Worm (Caenorhabditis elegans) whole organism, young adult: Measurements from ENCODE around the gene tkr-1.

Experiments
- B0019.2 ChIP-seq: fragments of 200-800 bp; sonication (Bioruptor generic); conservative IDR thresholded peaks from 2 replicates; pipeline ENCODE4 v1.3.6; 2022; ENCODE audit warnings: missing genetic modification reagents, missing genetic modification characterization, missing compliant biosample characterization
- C17E4.6 ChIP-seq: fragments of 200-800 bp; sonication (Bioruptor generic); IDR thresholded peaks from 2 replicates; pipeline ENCODE4 v1.3.6; 2022; ENCODE audit warnings: missing genetic modification reagents, missing genetic modification characterization, missing compliant biosample characterization
- D2030.7 ChIP-seq: fragments of 200-800 bp; sonication (Bioruptor generic); IDR thresholded peaks from 2 replicates; pipeline ENCODE4 v1.3.6; 2022; ENCODE audit warnings: missing genetic modification reagents, missing genetic modification characterization, missing compliant biosample characterization
- F49E8.2 ChIP-seq: sonication (generic microtip); optimal IDR thresholded peaks from 3 replicates; lab custom pipeline; 2017; ENCODE audit warnings: missing genetic modification characterization, mild to moderate bottlenecking, missing compliant biosample characterization, antibody characterized with exemption, moderate library complexity; ENCODE audit not compliant: insufficient read depth
- T26A5.8 ChIP-seq: sonication (generic microtip); optimal IDR thresholded peaks from 2 replicates; lab custom pipeline; 2016; ENCODE audit warnings: missing genetic modification characterization, missing compliant biosample characterization
- Y53F4B.3 ChIP-seq: fragments of 200-800 bp; sonication (Bioruptor generic); IDR thresholded peaks from 2 replicates; pipeline ENCODE4 v1.3.6; 2022; ENCODE audit warnings: missing genetic modification reagents, missing genetic modification characterization, missing compliant biosample characterization
- Y67H2A.10 ChIP-seq: fragments of 200-800 bp; sonication (Bioruptor generic); conservative IDR thresholded peaks from 2 replicates; pipeline ENCODE4 v1.3.6; 2022; ENCODE audit warnings: missing genetic modification reagents, missing genetic modification characterization, missing compliant biosample characterization
- Y95B8A.8 ChIP-seq: fragments of 200-800 bp; sonication (Bioruptor generic); IDR thresholded peaks from 2 replicates; pipeline ENCODE4 v1.3.6; 2022; ENCODE audit warnings: missing genetic modification reagents, missing genetic modification characterization, missing compliant biosample characterization
- ama-1 ChIP-seq, 3 experiments: fragments of 150-350 bp in 1 of 3; sonication (generic microtip) in 2 of 3; optimal IDR thresholded peaks; 2 replicates each; lab custom pipeline; 2014 to 2018; ENCODE audit warnings: missing biosample characterization in 2 of 3, missing genetic modification characterization in 2 of 3, missing genetic modification reagents in 2 of 3
- aptf-2 ChIP-seq: fragments of 200-800 bp; sonication (Bioruptor generic); conservative IDR thresholded peaks from 2 replicates; pipeline ENCODE4 v1.3.6; 2022; ENCODE audit warnings: missing genetic modification reagents, missing genetic modification characterization, missing compliant biosample characterization
- attf-5 ChIP-seq: fragments of 200-800 bp; sonication (Bioruptor generic); optimal IDR thresholded peaks from 2 replicates; lab custom pipeline; 2018; ENCODE audit warnings: mild to moderate bottlenecking, missing genetic modification characterization, missing compliant biosample characterization
- bed-1 ChIP-seq: fragments of 200-800 bp; sonication (Bioruptor generic); IDR thresholded peaks from 2 replicates; pipeline ENCODE4 v1.3.6; 2022; ENCODE audit warnings: missing genetic modification reagents, missing genetic modification characterization, missing compliant biosample characterization
- cebp-2 ChIP-seq: fragments of 200-800 bp; sonication (Bioruptor generic); IDR thresholded peaks from 2 replicates; pipeline ENCODE4 v1.3.6; 2022; ENCODE audit warnings: missing genetic modification characterization, missing compliant biosample characterization
- ceh-27 ChIP-seq: fragments of 200-800 bp; sonication (Bioruptor generic); optimal IDR thresholded peaks from 2 replicates; lab custom pipeline; 2018; ENCODE audit warnings: mild to moderate bottlenecking, missing genetic modification characterization, moderate library complexity, missing compliant biosample characterization
- ceh-79 ChIP-seq: sonication (generic microtip); optimal IDR thresholded peaks from 2 replicates; lab custom pipeline; 2017; ENCODE audit warnings: mild to moderate bottlenecking, missing genetic modification characterization, missing compliant biosample characterization
- ceh-91 ChIP-seq: fragments of 200-800 bp; sonication (Bioruptor generic); IDR thresholded peaks from 2 replicates; pipeline ENCODE4 v1.3.6; 2022; ENCODE audit warnings: missing genetic modification reagents, missing genetic modification characterization, missing compliant biosample characterization
- chd-7 ChIP-seq: sonication (generic microtip); optimal IDR thresholded peaks from 2 replicates; lab custom pipeline; 2016; ENCODE audit warnings: mild to moderate bottlenecking, missing genetic modification characterization, moderate library complexity, missing compliant biosample characterization
- die-1 ChIP-seq: sonication (generic microtip); optimal IDR thresholded peaks from 2 replicates; lab custom pipeline; 2016; ENCODE audit warnings: missing genotype, mild to moderate bottlenecking, missing genetic modification characterization, missing compliant biosample characterization
- dox-1 ChIP-seq: fragments of 200-800 bp; sonication (Bioruptor generic); IDR thresholded peaks from 2 replicates; pipeline ENCODE4 v1.3.6; 2022; ENCODE audit warnings: missing genetic modification reagents, missing genetic modification characterization, missing compliant biosample characterization
- egl-18 ChIP-seq: fragments of 200-800 bp; sonication (Bioruptor generic); IDR thresholded peaks from 2 replicates; pipeline ENCODE4 v1.3.6; 2022; ENCODE audit warnings: missing genetic modification reagents, missing genetic modification characterization, missing compliant biosample characterization
- fkh-3 ChIP-seq: sonication (generic microtip); optimal IDR thresholded peaks from 2 replicates; lab custom pipeline; 2016; ENCODE audit warnings: mild to moderate bottlenecking, missing genetic modification characterization, missing compliant biosample characterization
- hlh-26 ChIP-seq: fragments of 200-800 bp; sonication (Bioruptor generic); conservative IDR thresholded peaks from 2 replicates; pipeline ENCODE4 v1.3.6; 2022; ENCODE audit warnings: missing genetic modification reagents, missing genetic modification characterization, missing compliant biosample characterization
- hsf-1 ChIP-seq: fragments of 200-800 bp; sonication (Bioruptor generic); IDR thresholded peaks from 2 replicates; pipeline ENCODE4 v1.3.6; 2022; ENCODE audit warnings: missing genetic modification reagents, missing genetic modification characterization, missing compliant biosample characterization
- lin-26 ChIP-seq: fragments of 200-800 bp; sonication (Bioruptor generic); IDR thresholded peaks from 2 replicates; pipeline ENCODE4 v1.3.6; 2022; ENCODE audit warnings: missing genetic modification reagents, missing genetic modification characterization, missing compliant biosample characterization
- lin-40 ChIP-seq: sonication (generic microtip); optimal IDR thresholded peaks from 2 replicates; lab custom pipeline; 2016; ENCODE audit warnings: missing genetic modification characterization, mild to moderate bottlenecking, missing compliant biosample characterization, missing genotype, missing genetic modification reagents
- lin-54 ChIP-seq: fragments of 200-800 bp; sonication (Bioruptor generic); optimal IDR thresholded peaks from 2 replicates; lab custom pipeline; 2018; ENCODE audit warnings: mild to moderate bottlenecking, missing genetic modification characterization, missing compliant biosample characterization
- lir-1 ChIP-seq: fragments of 200-800 bp; sonication (Bioruptor generic); conservative IDR thresholded peaks from 2 replicates; pipeline ENCODE4 v1.3.6; 2022; ENCODE audit warnings: missing genetic modification reagents, missing genetic modification characterization, missing compliant biosample characterization
- lsl-1 ChIP-seq: fragments of 200-800 bp; sonication (Bioruptor generic); optimal IDR thresholded peaks from 2 replicates; lab custom pipeline; 2018; ENCODE audit warnings: mild to moderate bottlenecking, missing genetic modification characterization, moderate library complexity, missing compliant biosample characterization
- lsy-27 ChIP-seq: sonication (generic microtip); optimal IDR thresholded peaks from 2 replicates; lab custom pipeline; 2017; ENCODE audit warnings: missing genetic modification characterization, mild to moderate bottlenecking, missing compliant biosample characterization, antibody characterized with exemption, missing genotype, borderline replicate concordance; ENCODE audit not compliant: insufficient read depth
- madf-10 ChIP-seq: sonication (generic microtip); optimal IDR thresholded peaks from 2 replicates; lab custom pipeline; 2016; ENCODE audit warnings: mild to moderate bottlenecking, missing genetic modification characterization, missing compliant biosample characterization
- madf-6 ChIP-seq: fragments of 200-800 bp; sonication (Bioruptor generic); IDR thresholded peaks from 2 replicates; pipeline ENCODE4 v1.3.6; 2022; ENCODE audit warnings: missing genetic modification reagents, missing genetic modification characterization, missing compliant biosample characterization
- madf-8 ChIP-seq: fragments of 200-800 bp; sonication (Bioruptor generic); conservative IDR thresholded peaks from 2 replicates; pipeline ENCODE4 v1.3.6; 2022; ENCODE audit warnings: missing genetic modification reagents, missing genetic modification characterization, missing compliant biosample characterization
- mxl-1 ChIP-seq: sonication (generic microtip); optimal IDR thresholded peaks from 2 replicates; lab custom pipeline; 2016; ENCODE audit warnings: missing genetic modification characterization, missing compliant biosample characterization
- nfyb-1 ChIP-seq: fragments of 200-800 bp; sonication (Bioruptor generic); IDR thresholded peaks from 2 replicates; pipeline ENCODE4 v1.3.6; 2022; ENCODE audit warnings: missing genetic modification reagents, missing genetic modification characterization, missing compliant biosample characterization
- nhr-120 ChIP-seq: fragments of 200-800 bp; sonication (Bioruptor generic); IDR thresholded peaks from 2 replicates; pipeline ENCODE4 v1.3.6; 2022; ENCODE audit warnings: missing genetic modification characterization, missing compliant biosample characterization
- nhr-179 ChIP-seq: sonication (generic microtip); optimal IDR thresholded peaks from 2 replicates; lab custom pipeline; 2016; ENCODE audit warnings: mild to moderate bottlenecking, missing genetic modification characterization, missing compliant biosample characterization
- nhr-80 ChIP-seq: sonication (generic microtip); optimal IDR thresholded peaks from 2 replicates; lab custom pipeline; 2016; ENCODE audit warnings: missing genetic modification characterization, missing compliant biosample characterization
- nhr-90 ChIP-seq: sonication (generic microtip); optimal IDR thresholded peaks from 2 replicates; lab custom pipeline; 2016; ENCODE audit warnings: missing genotype, mild to moderate bottlenecking, missing genetic modification characterization, missing compliant biosample characterization
- rcor-1 ChIP-seq: fragments of 200-800 bp; sonication (Bioruptor generic); IDR thresholded peaks from 2 replicates; pipeline ENCODE4 v1.3.6; 2022; ENCODE audit warnings: missing genetic modification reagents, missing genetic modification characterization, missing compliant biosample characterization
- repo-1 ChIP-seq: sonication (generic microtip); optimal IDR thresholded peaks from 2 replicates; lab custom pipeline; 2017; ENCODE audit warnings: mild to moderate bottlenecking, missing genetic modification characterization, missing compliant biosample characterization
- rpc-1 ChIP-seq, 2 experiments: fragments of 150-350 bp in 1 of 2; sonication (generic microtip) in 1 of 2; optimal IDR thresholded peaks; 2 replicates each; lab custom pipeline; 2014 to 2018; ENCODE audit warnings: missing biosample characterization in 1 of 2, missing genetic modification characterization in 1 of 2, missing genetic modification reagents in 1 of 2, missing genotype in 1 of 2
- sdz-38 ChIP-seq: sonication (generic microtip); optimal IDR thresholded peaks from 2 replicates; lab custom pipeline; 2016; ENCODE audit warnings: missing genotype, missing genetic modification characterization, missing compliant biosample characterization
- snpc-1.1 ChIP-seq: sonication (generic microtip); optimal IDR thresholded peaks from 2 replicates; lab custom pipeline; 2017; ENCODE audit warnings: missing genetic modification characterization, mild to moderate bottlenecking, missing compliant biosample characterization, antibody characterized with exemption, moderate library complexity, missing genotype, missing genetic modification reagents; ENCODE audit not compliant: insufficient read depth
- tbp1 ChIP-seq: fragments of 200-800 bp; sonication (Bioruptor generic); optimal IDR thresholded peaks from 2 replicates; lab custom pipeline; 2018; ENCODE audit warnings: mild to moderate bottlenecking, missing genetic modification characterization, missing compliant biosample characterization
- xnd-1 ChIP-seq: sonication (generic microtip); optimal IDR thresholded peaks from 2 replicates; lab custom pipeline; 2016; ENCODE audit warnings: missing genotype, missing genetic modification reagents, missing genetic modification characterization, missing compliant biosample characterization
- zim-3 ChIP-seq: sonication (generic microtip); optimal IDR thresholded peaks from 2 replicates; lab custom pipeline; 2017; ENCODE audit warnings: mild to moderate bottlenecking, missing genetic modification characterization, moderate library complexity, missing compliant biosample characterization
- ztf-18 ChIP-seq: sonication (generic microtip); optimal IDR thresholded peaks from 2 replicates; lab custom pipeline; 2016; ENCODE audit warnings: missing genotype, mild to moderate bottlenecking, missing genetic modification characterization, missing compliant biosample characterization
- ztf-3 ChIP-seq: fragments of 200-800 bp; sonication (Bioruptor generic); optimal IDR thresholded peaks from 2 replicates; lab custom pipeline; 2018; ENCODE audit warnings: mild to moderate bottlenecking, missing genetic modification characterization, missing compliant biosample characterization
- ztf-6 ChIP-seq: fragments of 200-800 bp; sonication (Bioruptor generic); IDR thresholded peaks from 2 replicates; pipeline ENCODE4 v1.3.6; 2022; ENCODE audit warnings: missing genetic modification reagents, missing genetic modification characterization, missing compliant biosample characterization

Gene tkr-1

DNA sequence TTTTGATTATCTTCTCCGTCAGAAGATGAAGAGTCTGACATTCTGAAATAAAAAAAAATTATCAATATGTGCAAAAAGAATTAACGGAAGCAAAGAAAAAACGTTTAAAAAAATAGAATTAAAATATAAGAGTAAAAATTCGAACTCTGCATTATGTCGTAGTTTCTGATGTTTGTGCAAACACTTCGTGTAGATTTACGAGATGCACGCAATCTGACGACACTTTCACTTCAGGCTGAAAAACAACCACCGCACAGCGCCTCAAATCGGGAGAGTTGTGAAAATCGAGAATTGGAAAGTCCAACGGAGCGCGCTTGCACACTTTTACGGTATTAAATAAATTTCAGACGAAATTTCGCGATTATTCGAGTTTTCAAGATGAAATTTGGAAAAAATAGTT is 23.0 kb downstream of the tkr-1 start, which contains the start of gene T26G10.1 (continued):
- TF ChIP-seq fkh-3 (tag; lab: Kevin White, UChicago): no peak
- no peak for TF ChIP-seq hlh-26 (GFP tag; lab: Robert Waterston, UW)
- peak; percentile 60 for TF ChIP-seq lin-54 (GFP tag; lab: Kevin White, UChicago)
- no peak for TF ChIP-seq lsy-27
- TF ChIP-seq Y67H2A.10 (GFP tag; lab: Robert Waterston, UW): no peak
- TF ChIP-seq zim-3 (tag; lab: Kevin White, UChicago): no peak
- TF ChIP-seq ztf-18 (tag; lab: Kevin White, UChicago): peak; percentile 38
- TF ChIP-seq nhr-179 (tag; lab: Kevin White, UChicago): no peak
- TF ChIP-seq ztf-6: no peak
- no peak for TF ChIP-seq repo-1
- TF ChIP-seq lin-26 (GFP tag; lab: Robert Waterston, UW): no peak
- no peak for TF ChIP-seq ceh-79 (tag; lab: Kevin White, UChicago)
- TF ChIP-seq nhr-90 (tag; lab: Kevin White, UChicago): no peak
- peak; percentile 68 for TF ChIP-seq hsf-1 (GFP tag; lab: Robert Waterston, UW)
- TF ChIP-seq xnd-1 (tag; lab: Kevin White, UChicago): peak; percentile 17
- peak; percentile 89 for TF ChIP-seq B0019.2 (GFP tag; lab: Robert Waterston, UW)
- TF ChIP-seq aptf-2: no peak
- no peak for TF ChIP-seq die-1
- TF ChIP-seq egl-18 (GFP tag; lab: Robert Waterston, UW): no peak
- peak; percentile 90 for TF ChIP-seq D2030.7 (GFP tag; lab: Robert Waterston, UW)
- no peak for TF ChIP-seq rpc-1 (optimal IDR thresholded peaks at IDR 0.05; lab: Kevin White, UChicago)
- TF ChIP-seq rpc-1 (tag; optimal IDR thresholded peaks at IDR 0.05; lab: Kevin White, UChicago): no peak
- no peak for TF ChIP-seq cebp-2
- TF ChIP-seq lsl-1: peak; percentile 56
- TF ChIP-seq sdz-38 (tag; lab: Kevin White, UChicago): no peak
- no peak for TF ChIP-seq bed-1 (GFP tag; lab: Robert Waterston, UW)
- no peak for TF ChIP-seq T26A5.8 (tag; lab: Kevin White, UChicago)
- peak; percentile 51 for TF ChIP-seq lin-40 (tag; lab: Kevin White, UChicago)
- no peak for TF ChIP-seq chd-7 (tag; lab: Kevin White, UChicago)
- TF ChIP-seq madf-6: peak; percentile 83
- TF ChIP-seq C17E4.6 (GFP tag; lab: Robert Waterston, UW): 0 out of 2 replicates have a peak, but pooled peaks have one; percentile 15
- TF ChIP-seq ama-1 (optimal IDR thresholded peaks at IDR 0.05; lab: Kevin White, UChicago): no peak
- no peak for TF ChIP-seq ama-1 (GFP tag; optimal IDR thresholded peaks at IDR 0.05; lab: Kevin White, UChicago)
- TF ChIP-seq madf-10 (tag; lab: Kevin White, UChicago): no peak
- TF ChIP-seq F49E8.2: no peak
- peak; percentile 55 for TF ChIP-seq lir-1
- peak; percentile 90 for TF ChIP-seq dox-1 (GFP tag; lab: Robert Waterston, UW)
- TF ChIP-seq nfyb-1 (GFP tag; lab: Robert Waterston, UW): peak; percentile 70
- peak; percentile 68 for TF ChIP-seq madf-8 (GFP tag; lab: Robert Waterston, UW)
- TF ChIP-seq tbp1: peak; percentile 55
- peak; percentile 83 for TF ChIP-seq ceh-91 (GFP tag; lab: Robert Waterston, UW)
- no peak for TF ChIP-seq Y53F4B.3 (GFP tag; lab: Robert Waterston, UW)
- no peak for TF ChIP-seq ztf-3 (GFP tag; lab: Kevin White, UChicago)
- peak; percentile 22 for TF ChIP-seq nhr-80 (tag; lab: Kevin White, UChicago)
- TF ChIP-seq ceh-27 (GFP tag; lab: Kevin White, UChicago): peak; percentile 34
- peak; percentile 86 for TF ChIP-seq rcor-1 (GFP tag; lab: Robert Waterston, UW)
- peak; percentile 60; the same call in 1 of the 2 replicates for TF ChIP-seq Y95B8A.8 (GFP tag; lab: Robert Waterston, UW)
- TF ChIP-seq snpc-1.1 (tag; lab: Kevin White, UChicago): peak; percentile 73
- TF ChIP-seq attf-5 (GFP tag; lab: Kevin White, UChicago): peak; percentile 73
- TF ChIP-seq nhr-120 (GFP tag; lab: Robert Waterston, UW): no peak
- TF ChIP-seq mxl-1 (tag; lab: Kevin White, UChicago): no peak
